Fruit fly (Drosophila melanogaster): ENCODE data around the gene CG31677.

DNA sequence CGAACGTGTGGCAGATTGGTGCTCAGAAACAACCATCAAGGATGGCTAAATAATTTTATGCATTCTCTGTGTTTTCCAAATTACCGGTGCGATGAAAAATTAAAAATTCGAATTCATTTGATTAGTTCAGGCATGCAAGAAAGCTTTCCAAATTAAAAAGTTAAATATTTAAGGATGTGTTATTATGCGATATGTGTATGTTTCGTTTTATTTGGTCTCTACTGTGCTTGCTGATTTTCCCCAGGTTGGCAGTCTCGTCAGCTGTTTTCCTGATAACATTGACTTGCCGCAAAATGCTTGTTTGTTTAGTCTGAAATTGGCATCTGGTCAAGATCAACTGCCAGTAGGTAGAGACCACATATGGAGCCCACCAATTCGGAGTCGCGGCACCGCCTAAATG lies 45.9 kb upstream of the CG31677 start, which contains the start of gene CG2611:
- TF ChIP-seq br (GFP tag; optimal IDR thresholded peaks at IDR 0.05), result no peak
- TF ChIP-seq Hnf4 (GFP tag; optimal IDR thresholded peaks at IDR 0.05), result no peak
- no peak for TF ChIP-seq Dfd (GFP tag; optimal IDR thresholded peaks at IDR 0.05)
- TF ChIP-seq Abd-B (GFP tag; optimal IDR thresholded peaks at IDR 0.05), result no peak

All from whole organism, wandering third instar larva.